Worm (Caenorhabditis elegans): ENCODE data around the gene F14F8.14.

The F14F8.14 gene

DNA sequence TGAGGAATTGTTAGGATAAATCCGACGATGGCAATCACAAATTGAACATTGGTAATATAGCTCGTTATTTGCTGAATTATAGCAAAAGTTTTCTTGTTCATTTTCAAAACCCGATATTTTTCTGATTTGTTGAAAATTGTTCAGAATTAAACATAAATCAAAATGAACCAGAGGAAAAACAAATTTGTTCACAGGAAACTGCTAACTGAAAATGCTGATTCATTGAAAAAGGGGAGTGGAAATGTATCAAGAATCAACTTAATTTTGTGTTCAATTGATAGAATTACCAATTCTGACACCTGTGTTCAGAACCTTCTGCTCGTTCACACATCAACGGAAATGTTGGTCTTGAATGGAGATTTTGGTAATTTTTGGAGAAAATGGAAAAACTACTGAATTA, 23.0 kb downstream of the F14F8.14 start, which contains the start of gene srw-77:
Gene srw-77, minus strand, starts transcription at position 101 of the 400 bp plus-strand sequence.
- no peak for TF ChIP-seq ztf-16 (tag; optimal IDR thresholded peaks at IDR 0.05)
- no peak for TF ChIP-seq hlh-15 (tag; optimal IDR thresholded peaks at IDR 0.05)
- no peak for TF ChIP-seq eyg-1 (tag; optimal IDR thresholded peaks at IDR 0.05)
- no peak for TF ChIP-seq ceh-14 (tag; optimal IDR thresholded peaks at IDR 0.05)
- no peak for TF ChIP-seq gmeb-2 (tag; optimal IDR thresholded peaks at IDR 0.05)
- TF ChIP-seq mec-3 (tag; optimal IDR thresholded peaks at IDR 0.05; ENCODE audit: borderline replicate concordance), result no peak
- no peak for TF ChIP-seq ets-4 (tag; optimal IDR thresholded peaks at IDR 0.05)
- TF ChIP-seq unc-55 (GFP tag; optimal IDR thresholded peaks at IDR 0.05), result no peak
- no peak for TF ChIP-seq hlh-30 (tag; optimal IDR thresholded peaks at IDR 0.05; ENCODE audit: insufficient read depth)

DNA sequence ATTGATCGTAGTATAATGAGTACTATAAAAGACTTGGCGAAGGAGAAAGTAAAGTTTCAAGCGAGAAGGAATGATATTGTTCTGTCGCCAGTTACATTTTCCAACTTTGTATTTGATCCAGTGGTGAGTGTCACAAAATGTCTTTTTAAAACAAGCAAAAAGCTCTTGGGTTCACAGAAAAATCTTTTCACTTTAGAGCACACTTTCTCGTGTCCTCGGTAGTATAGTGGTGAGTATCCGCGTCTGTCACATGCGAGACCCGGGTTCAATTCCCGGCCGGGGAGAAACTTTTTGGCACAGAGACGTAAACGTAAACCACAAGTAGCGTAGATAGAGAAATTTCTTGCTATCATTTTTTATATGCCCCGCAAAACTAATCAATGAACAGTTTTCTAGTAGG, 26.2 kb downstream of the F14F8.14 start:
- TF ChIP-seq elt-4 (tag; optimal IDR thresholded peaks at IDR 0.05) (no peak), hlh-15 (tag; optimal IDR thresholded peaks at IDR 0.05) (no peak), dmd-4 (tag; optimal IDR thresholded peaks at IDR 0.05; ENCODE audit: borderline replicate concordance) (no peak), mec-3 (tag; optimal IDR thresholded peaks at IDR 0.05; ENCODE audit: borderline replicate concordance) (no peak), C08G9.2 (tag; optimal IDR thresholded peaks at IDR 0.05) (no peak), ceh-9 (tag; optimal IDR thresholded peaks at IDR 0.05) (no peak), hlh-13 (GFP tag; optimal IDR thresholded peaks at IDR 0.05) (no peak), K09A11.1 (tag; optimal IDR thresholded peaks at IDR 0.05; ENCODE audit: insufficient read depth) (no peak), nfya-1 (tag; optimal IDR thresholded peaks at IDR 0.05) (no peak), ceh-2 (tag; optimal IDR thresholded peaks at IDR 0.05) (no peak), ceh-14 (tag; optimal IDR thresholded peaks at IDR 0.05) (no peak), pha-4 (tag; optimal IDR thresholded peaks at IDR 0.05) (no peak), ceh-48 (tag; optimal IDR thresholded peaks at IDR 0.05) (no peak)

DNA sequence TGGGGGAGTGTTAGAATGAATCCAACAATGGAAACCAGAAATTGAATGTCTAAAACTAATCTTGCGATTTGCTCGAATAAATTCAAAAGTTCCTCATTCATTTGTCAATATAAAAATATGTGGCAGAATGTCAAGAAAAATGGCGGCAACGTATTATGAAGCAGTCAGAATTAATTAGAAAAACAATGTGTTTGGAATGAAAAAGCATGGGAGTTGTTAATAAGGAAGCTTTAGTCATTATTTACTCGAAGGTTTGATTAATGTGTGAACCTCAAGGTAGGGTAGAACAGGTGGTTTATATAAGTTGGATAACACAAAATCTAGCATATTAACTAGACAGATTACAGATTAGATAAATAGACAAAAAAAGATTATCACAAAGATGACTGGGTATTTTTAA, 28.3 kb downstream of the F14F8.14 start, which contains the start of gene srw-76:
Gene srw-76, minus strand, starts transcription at position 101 of the 400 bp plus-strand sequence.
- no peak for TF ChIP-seq unc-42 (tag; optimal IDR thresholded peaks at IDR 0.05)
- no peak for TF ChIP-seq npax-4 (tag; optimal IDR thresholded peaks at IDR 0.05)
- no peak for TF ChIP-seq fax-1 (tag; optimal IDR thresholded peaks at IDR 0.05)
- no peak for TF ChIP-seq unc-55 (GFP tag; optimal IDR thresholded peaks at IDR 0.05)
- TF ChIP-seq ref-2 (tag; optimal IDR thresholded peaks at IDR 0.05), result no peak
- no peak for TF ChIP-seq unc-86 (tag; optimal IDR thresholded peaks at IDR 0.05)
- TF ChIP-seq unc-3 (GFP tag; conservative IDR thresholded peaks at IDR 0.05), result no peak
- TF ChIP-seq unc-3 (tag; optimal IDR thresholded peaks at IDR 0.05), result no peak
- TF ChIP-seq pag-3 (tag; optimal IDR thresholded peaks at IDR 0.05; ENCODE audit: borderline replicate concordance), result no peak
- no peak for TF ChIP-seq pros-1 (tag; optimal IDR thresholded peaks at IDR 0.05)

DNA sequence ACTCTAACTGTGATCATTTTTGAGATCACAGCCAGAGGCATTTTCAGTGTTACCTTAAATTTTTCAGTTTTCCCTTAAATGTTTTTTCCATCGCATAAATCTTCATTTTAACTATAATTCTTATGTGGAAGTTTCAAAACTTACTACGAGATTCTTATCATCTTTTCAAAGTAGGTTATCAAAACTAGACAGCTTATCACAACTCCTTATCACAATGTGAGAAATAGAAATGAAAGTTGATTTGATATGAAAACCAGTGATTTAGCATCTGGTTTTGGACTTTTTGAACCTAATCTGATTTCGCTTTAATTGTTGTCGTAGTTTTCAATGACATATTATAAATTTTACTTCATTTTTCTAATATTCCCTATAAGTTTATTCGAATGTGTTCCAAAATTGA, 30.6 kb downstream of the F14F8.14 start, which contains the start of gene mltn-11:
Gene mltn-11, plus strand, starts transcription at position 276 of the 400 bp plus-strand sequence.
- TF ChIP-seq hlh-30 (tag; optimal IDR thresholded peaks at IDR 0.05; ENCODE audit: insufficient read depth) (no peak), elt-2 (tag; optimal IDR thresholded peaks at IDR 0.05) (peak; percentile 76), dve-1 (tag; optimal IDR thresholded peaks at IDR 0.05) (no peak), unc-86 (tag; optimal IDR thresholded peaks at IDR 0.05) (no peak), dmd-4 (tag; optimal IDR thresholded peaks at IDR 0.05; ENCODE audit: borderline replicate concordance) (no peak)

DNA sequence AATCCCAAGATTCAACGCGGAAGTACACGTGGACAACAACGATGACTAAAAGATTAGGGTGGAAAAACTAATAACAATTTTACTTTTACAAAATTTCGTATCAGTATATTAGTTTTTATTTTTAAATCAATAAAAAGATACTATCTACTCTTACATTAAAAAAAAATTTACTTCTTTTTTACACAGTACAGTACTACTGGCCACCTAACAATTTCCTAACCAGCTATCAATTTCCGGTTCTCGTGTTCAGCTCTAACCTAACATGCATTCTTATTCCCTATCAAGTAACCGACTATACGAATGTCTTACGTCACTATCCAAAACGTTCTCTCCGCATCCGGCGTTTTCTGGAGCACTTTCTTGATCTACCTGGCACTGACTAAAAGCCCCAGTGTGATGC, 36.9 kb downstream of the F14F8.14 start, which contains the start of gene srd-21:
Gene srd-21, plus strand, starts transcription at position 301 of the 400 bp plus-strand sequence.
- TF ChIP-seq K09A11.1 (tag; optimal IDR thresholded peaks at IDR 0.05; ENCODE audit: insufficient read depth) (no peak), ceh-9 (tag; optimal IDR thresholded peaks at IDR 0.05) (no peak), ahr-1 (tag; optimal IDR thresholded peaks at IDR 0.05) (no peak), madf-2 (tag; optimal IDR thresholded peaks at IDR 0.05) (no peak), pag-3 (tag; optimal IDR thresholded peaks at IDR 0.05; ENCODE audit: borderline replicate concordance) (no peak), ceh-45 (GFP tag; IDR thresholded peaks at IDR 0.05) (no peak), unc-55 (GFP tag; optimal IDR thresholded peaks at IDR 0.05) (no peak), elt-4 (tag; optimal IDR thresholded peaks at IDR 0.05) (no peak), tbx-2 (tag; optimal IDR thresholded peaks at IDR 0.05) (no peak), sdc-2 (tag; optimal IDR thresholded peaks at IDR 0.05) (no peak)

Data from whole organism, late embryonic.